Worm (Caenorhabditis elegans): ENCODE data around the gene C34D4.2.

- no peak for TF ChIP-seq snpc-4 (tag; optimal IDR thresholded peaks at IDR 0.05)
- TF ChIP-seq elt-1 (tag; optimal IDR thresholded peaks at IDR 0.05) = no peak
- no peak for TF ChIP-seq tbx-2 (tag; optimal IDR thresholded peaks at IDR 0.05)
- no peak for TF ChIP-seq hmg-11 (tag; optimal IDR thresholded peaks at IDR 0.05)
- TF ChIP-seq nhr-237 (tag; optimal IDR thresholded peaks at IDR 0.05) = no peak
Measured at ce11 chrIV:7171222-7171621, 16.8 kb downstream of the C34D4.2 start, which contains the start of gene str-220.
